Fruit fly (Drosophila melanogaster): ENCODE measurements around the gene Coq3.

Gene Coq3

DNA sequence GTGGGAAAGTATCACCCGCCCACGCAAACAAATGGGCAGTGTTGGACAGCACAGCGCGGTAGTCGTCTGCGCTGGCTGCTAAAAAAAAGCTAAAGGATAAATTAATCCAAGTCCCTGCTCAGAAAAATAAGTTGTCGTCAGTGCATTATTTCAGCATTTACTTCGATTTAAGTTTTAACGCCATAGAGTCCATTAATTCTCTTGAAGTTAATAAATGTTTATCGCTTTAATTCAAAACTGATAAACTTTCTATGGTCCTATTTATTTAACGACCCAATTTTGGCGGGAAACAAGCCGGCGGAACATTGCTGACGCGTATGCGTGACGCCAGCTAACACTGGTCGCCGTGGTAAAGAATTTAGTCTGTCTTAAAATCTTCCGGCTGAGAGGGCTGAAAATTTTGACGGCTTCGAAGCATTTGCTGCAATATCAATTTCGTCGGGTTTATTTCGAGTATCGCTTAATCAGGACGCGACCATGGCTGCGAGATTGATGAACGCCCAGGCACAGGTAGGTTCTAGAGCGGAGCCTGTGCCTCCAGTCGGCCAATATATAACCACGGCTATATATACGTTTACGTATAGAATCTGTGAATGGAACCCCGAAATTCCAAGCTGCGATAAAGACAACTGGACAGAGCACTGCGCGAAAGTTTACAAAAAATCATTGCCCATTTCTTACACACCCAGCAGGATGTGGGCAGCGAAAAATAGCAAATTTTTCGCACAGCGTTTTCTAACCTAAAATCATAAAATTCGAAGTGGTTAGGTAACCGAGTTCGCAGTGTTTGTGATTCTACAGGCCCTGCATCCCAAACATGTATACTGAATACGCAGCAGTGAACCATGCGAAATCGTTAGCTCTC lies 10.1 kb upstream of the Coq3 start, which contains the start of the genes mAcon1, CG43345 and CG43346 (continued):
- TF ChIP-seq CG13123 (GFP tag; optimal IDR thresholded peaks at IDR 0.05) (peak; percentile 50), fru (optimal IDR thresholded peaks at IDR 0.05) (no peak), sens-2 (GFP tag; IDR thresholded peaks at IDR 0.05) (no peak), Atf6 (GFP tag; IDR thresholded peaks at IDR 0.05) (peak; percentile 72), CG8478 (optimal IDR thresholded peaks at IDR 0.05) (no peak), CG7745 (tag; optimal IDR thresholded peaks at IDR 0.05) (no peak), CG33557 (GFP tag; optimal IDR thresholded peaks at IDR 0.05) (peak; percentile 54), Spps (tag; optimal IDR thresholded peaks at IDR 0.05) (peak; percentile 24), gsb (GFP tag; IDR thresholded peaks at IDR 0.05) (no peak), lmd (GFP tag; IDR thresholded peaks at IDR 0.05) (peak; percentile 76), Sry-δ (GFP tag; optimal IDR thresholded peaks at IDR 0.05) (peak; percentile 67), Meics (GFP tag; optimal IDR thresholded peaks at IDR 0.05) (peak; percentile 83), onecut (GFP tag; IDR thresholded peaks at IDR 0.05) (no peak; the same call in none of the 2 replicates), mld (GFP tag; IDR thresholded peaks at IDR 0.05; ENCODE audit: partially characterized antibody) (no peak), CG10543 (GFP tag; optimal IDR thresholded peaks at IDR 0.05) (peak; percentile 92), CG6683 (GFP tag; optimal IDR thresholded peaks at IDR 0.05) (peak; percentile 67), Med (GFP tag) (peak; percentile 98), CG6854 (GFP tag; optimal IDR thresholded peaks at IDR 0.05) (peak; percentile 7), Dfd (GFP tag; optimal IDR thresholded peaks at IDR 0.05) (no peak), otp (GFP tag; IDR thresholded peaks at IDR 0.05) (no peak), CG2889 (GFP tag; IDR thresholded peaks at IDR 0.05) (no peak), CG12219 (GFP tag; optimal IDR thresholded peaks at IDR 0.05) (peak; percentile 60), dimm (GFP tag; IDR thresholded peaks at IDR 0.05) (no peak), ken (GFP tag; IDR thresholded peaks at IDR 0.05) (peak; percentile 23; the same call in 1 of the 3 replicates), Antp (GFP tag; optimal IDR thresholded peaks at IDR 0.05) (peak; percentile 87), HLH4C (GFP tag; IDR thresholded peaks at IDR 0.05; ENCODE audit: partially characterized antibody) (no peak), Myb (GFP tag; optimal IDR thresholded peaks at IDR 0.05) (peak; percentile 87), CG10267 (tag; optimal IDR thresholded peaks at IDR 0.05) (peak; percentile 98), sim (GFP tag; IDR thresholded peaks at IDR 0.05) (no peak), croc (GFP tag; conservative IDR thresholded peaks at IDR 0.05) (peak; percentile 64), CG5953 (GFP tag; IDR thresholded peaks at IDR 0.05) (no peak; the same call in 1 of the 2 replicates), Hmr (GFP tag; optimal IDR thresholded peaks at IDR 0.05) (no peak), CG2875 (GFP tag; optimal IDR thresholded peaks at IDR 0.05) (no peak), Blimp-1 (GFP tag; optimal IDR thresholded peaks at IDR 0.05) (no peak), Doc3 (GFP tag; IDR thresholded peaks at IDR 0.05; ENCODE audit: partially characterized antibody) (no peak), Dip3 (GFP tag; optimal IDR thresholded peaks at IDR 0.05) (peak; percentile 93), tup (GFP tag; optimal IDR thresholded peaks at IDR 0.05) (peak; percentile 65), CG2712 (tag; optimal IDR thresholded peaks at IDR 0.05) (no peak), CG13287 (GFP tag; IDR thresholded peaks at IDR 0.05; ENCODE audit: partially characterized antibody) (no peak; the same call in 1 of the 2 replicates), Gug (GFP tag; IDR thresholded peaks at IDR 0.05) (peak; percentile 52; the same call in 3 of the 4 replicates), CG18764 (GFP tag; optimal IDR thresholded peaks at IDR 0.05) (peak; percentile 64), CG3847 (GFP tag; IDR thresholded peaks at IDR 0.05) (peak; percentile 92), CG6254 (GFP tag; optimal IDR thresholded peaks at IDR 0.05) (peak; percentile 24), eyg (GFP tag; optimal IDR thresholded peaks at IDR 0.05) (peak; percentile 75), grn (GFP tag; optimal IDR thresholded peaks at IDR 0.05) (no peak), NK7.1 (GFP tag; optimal IDR thresholded peaks at IDR 0.05) (peak; percentile 81), Jarid2 (GFP tag; optimal IDR thresholded peaks at IDR 0.05) (no peak), Tbp (GFP tag; optimal IDR thresholded peaks at IDR 0.05) (peak; percentile 85), Fer3 (tag; optimal IDR thresholded peaks at IDR 0.05) (peak; percentile 62), CG7556 (GFP tag; optimal IDR thresholded peaks at IDR 0.05) (peak; percentile 76)

Measured in whole organism, embryonic.